Fruit fly (Drosophila melanogaster) whole organism, embryonic: Measurements from ENCODE around the gene CG11131.

ENCODE experiments used
- C15 ChIP-seq: fragments of 200-800 bp; sonication (Bioruptor generic); IDR thresholded peaks from 3 replicates; pipeline ENCODE4 v1.3.6; 2022; ENCODE audit warnings: missing biosample characterization, missing genetic modification characterization
- CG10274 ChIP-seq: fragments of 200-800 bp; sonication (Bioruptor generic); optimal IDR thresholded peaks from 3 replicates; lab custom pipeline; 2017; ENCODE audit warnings: missing biosample characterization, mild to moderate bottlenecking, missing genetic modification characterization
- CG11093 ChIP-seq: fragments of 200-800 bp; sonication (Bioruptor generic); IDR thresholded peaks from 3 replicates; pipeline ENCODE4 v1.3.6; 2022; ENCODE audit warnings: missing biosample characterization, missing genetic modification characterization
- CG11504 ChIP-seq: fragments of 200-800 bp; sonication (Bioruptor generic); optimal IDR thresholded peaks from 3 replicates; lab custom pipeline; 2019; ENCODE audit warnings: missing biosample characterization, mild to moderate bottlenecking, missing genetic modification characterization, moderate library complexity
- CG14860 ChIP-seq: fragments of 200-800 bp; sonication (Bioruptor generic); IDR thresholded peaks from 3 replicates; pipeline ENCODE4 v1.3.6; 2022; ENCODE audit warnings: missing biosample characterization, missing genetic modification characterization; ENCODE audit not compliant: partially characterized antibody
- CG15011 ChIP-seq: fragments of 200-800 bp; sonication (Bioruptor generic); optimal IDR thresholded peaks from 3 replicates; lab custom pipeline; 2018; ENCODE audit warnings: missing biosample characterization, mild to moderate bottlenecking, missing genetic modification characterization
- CG15269 ChIP-seq: fragments of 200-800 bp; sonication (Bioruptor generic); optimal IDR thresholded peaks from 2 replicates; lab custom pipeline; 2018; ENCODE audit warnings: missing biosample characterization, mild to moderate bottlenecking, missing genetic modification characterization, moderate library complexity
- CG15514 ChIP-seq: fragments of 200-800 bp; sonication (Bioruptor generic); optimal IDR thresholded peaks from 3 replicates; lab custom pipeline; 2017; ENCODE audit warnings: missing biosample characterization, missing genetic modification characterization, mild to moderate bottlenecking, moderate library complexity, missing genetic modification reagents
- CG17802 ChIP-seq: fragments of 200-800 bp; sonication (Bioruptor generic); optimal IDR thresholded peaks from 2 replicates; lab custom pipeline; 2018; ENCODE audit warnings: missing biosample characterization, mild to moderate bottlenecking, missing genetic modification characterization, moderate library complexity
- CG18262 ChIP-seq: fragments of 200-800 bp; optimal IDR thresholded peaks from 3 replicates; lab custom pipeline; 2019; ENCODE audit warnings: missing biosample characterization, mild to moderate bottlenecking, missing genetic modification characterization, moderate library complexity
- CG2116 ChIP-seq: fragments of 200-800 bp; sonication (Bioruptor generic); optimal IDR thresholded peaks from 3 replicates; lab custom pipeline; 2018; ENCODE audit warnings: missing biosample characterization, mild to moderate bottlenecking, missing genetic modification characterization
- CG2129 ChIP-seq: fragments of 200-800 bp; sonication (Bioruptor generic); IDR thresholded peaks from 2 replicates; pipeline ENCODE4 v1.3.6; 2022; ENCODE audit warnings: missing biosample characterization, missing genetic modification characterization; ENCODE audit not compliant: partially characterized antibody
- CG34376 ChIP-seq: fragments of 200-800 bp; sonication (Bioruptor generic); optimal IDR thresholded peaks from 2 replicates; lab custom pipeline; 2018; ENCODE audit warnings: missing biosample characterization, mild to moderate bottlenecking, missing genetic modification characterization
- CG4328 ChIP-seq: fragments of 200-800 bp; sonication (Bioruptor generic); optimal IDR thresholded peaks from 3 replicates; lab custom pipeline; 2017; ENCODE audit warnings: missing biosample characterization, missing genetic modification reagents, missing genetic modification characterization
- CG4617 ChIP-seq: fragments of 200-800 bp; sonication (Bioruptor generic); optimal IDR thresholded peaks from 3 replicates; lab custom pipeline; 2016; ENCODE audit warnings: missing biosample characterization, missing genetic modification characterization, borderline replicate concordance
- CG4730 ChIP-seq: fragments of 200-800 bp; sonication (Bioruptor generic); IDR thresholded peaks from 2 replicates; pipeline ENCODE4 v1.3.6; 2022; ENCODE audit warnings: missing biosample characterization, missing genetic modification characterization
- CG5245 ChIP-seq: fragments of 200-800 bp; sonication (Bioruptor generic); optimal IDR thresholded peaks from 3 replicates; lab custom pipeline; 2016; ENCODE audit warnings: missing biosample characterization, missing genetic modification characterization
- CG6791 ChIP-seq: fragments of 200-800 bp; sonication (Bioruptor generic); IDR thresholded peaks from 3 replicates; pipeline ENCODE4 v1.3.6; 2022; ENCODE audit warnings: missing biosample characterization, missing genetic modification characterization; ENCODE audit not compliant: partially characterized antibody
- CG7372 ChIP-seq: fragments of 200-800 bp; sonication (Bioruptor generic); IDR thresholded peaks from 2 replicates; pipeline ENCODE4 v1.3.6; 2022; ENCODE audit warnings: missing biosample characterization, missing genetic modification characterization
- CG7839 ChIP-seq: fragments of 200-800 bp; sonication (Bioruptor generic); optimal IDR thresholded peaks from 3 replicates; lab custom pipeline; 2018; ENCODE audit warnings: missing biosample characterization, mild to moderate bottlenecking, missing genetic modification characterization, moderate library complexity
- CG8388 ChIP-seq: fragments of 200-800 bp; sonication (Bioruptor generic); optimal IDR thresholded peaks from 2 replicates; lab custom pipeline; 2019; ENCODE audit warnings: missing biosample characterization, mild to moderate bottlenecking, missing genetic modification characterization, moderate library complexity
- CG9215 ChIP-seq: fragments of 200-800 bp; sonication (Bioruptor generic); IDR thresholded peaks from 2 replicates; pipeline ENCODE4 v1.3.6; 2022; ENCODE audit warnings: missing biosample characterization, missing genetic modification characterization
- Camta ChIP-seq: fragments of 200-800 bp; sonication (Bioruptor generic); optimal IDR thresholded peaks from 2 replicates; lab custom pipeline; 2016; ENCODE audit warnings: missing biosample characterization, missing genetic modification characterization
- D ChIP-seq, 2 experiments: fragments of 200-800 bp in 1 of 2; fragments of >200 bp in 1 of 2; sonication (Bioruptor generic) in 1 of 2; optimal IDR thresholded peaks; 2 replicates in 1 of 2; 3 replicates in 1 of 2; lab custom pipeline; 2017; ENCODE audit warnings: mild to moderate bottlenecking in 1 of 2, missing biosample characterization in 1 of 2, missing genetic modification characterization in 1 of 2, missing genetic modification reagents in 1 of 2
- Drgx ChIP-seq: fragments of 200-800 bp; sonication (Bioruptor generic); IDR thresholded peaks from 2 replicates; pipeline ENCODE4 v1.3.6; 2022; ENCODE audit warnings: missing biosample characterization, missing genetic modification characterization
- Fer2 ChIP-seq: fragments of 200-800 bp; sonication (Bioruptor generic); optimal IDR thresholded peaks from 2 replicates; lab custom pipeline; 2018; ENCODE audit warnings: missing biosample characterization, mild to moderate bottlenecking, missing genetic modification characterization, moderate library complexity
- GATAe ChIP-seq: fragments of 200-800 bp; sonication (Bioruptor generic); conservative IDR thresholded peaks from 2 replicates; pipeline ENCODE4 v1.3.6; 2022; ENCODE audit warnings: missing biosample characterization, missing genetic modification characterization
- H2.0 ChIP-seq: fragments of 200-800 bp; sonication (Bioruptor generic); IDR thresholded peaks from 2 replicates; pipeline ENCODE4 v1.3.6; 2022; ENCODE audit warnings: missing biosample characterization, missing genetic modification characterization
- HLH54F ChIP-seq: fragments of 200-800 bp; sonication (Bioruptor generic); optimal IDR thresholded peaks from 3 replicates; lab custom pipeline; 2016; ENCODE audit warnings: missing biosample characterization, missing genetic modification characterization
- Hey ChIP-seq: fragments of 200-800 bp; sonication (Bioruptor generic); optimal IDR thresholded peaks from 3 replicates; lab custom pipeline; 2018; ENCODE audit warnings: missing biosample characterization, mild to moderate bottlenecking, missing genetic modification characterization
- Hr3 ChIP-seq: fragments of 200-800 bp; sonication (Bioruptor generic); optimal IDR thresholded peaks from 3 replicates; lab custom pipeline; 2016; ENCODE audit warnings: missing biosample characterization, missing genetic modification characterization
- Nf-YA ChIP-seq: fragments of 200-800 bp; sonication (Bioruptor generic); IDR thresholded peaks from 2 replicates; pipeline ENCODE4 v1.3.6; 2022; ENCODE audit warnings: missing biosample characterization, missing genetic modification characterization
- Rfx ChIP-seq: fragments of 200-800 bp; sonication (Bioruptor generic); IDR thresholded peaks from 2 replicates; pipeline ENCODE4 v1.3.6; 2022; ENCODE audit warnings: missing biosample characterization, missing genetic modification characterization
- Spps ChIP-seq: fragments of 200-800 bp; sonication (Bioruptor generic); optimal IDR thresholded peaks from 2 replicates; lab custom pipeline; 2018; ENCODE audit warnings: missing biosample characterization, mild to moderate bottlenecking, missing genetic modification characterization
- croc ChIP-seq: fragments of 200-800 bp; sonication (Bioruptor generic); conservative IDR thresholded peaks from 3 replicates; pipeline ENCODE4 v1.3.6; 2022; ENCODE audit warnings: missing biosample characterization, missing genetic modification characterization
- dpn ChIP-seq, 2 experiments: fragments of 200-800 bp; sonication (Bioruptor generic); optimal IDR thresholded peaks; 3 replicates each; lab custom pipeline; 2016; ENCODE audit warnings: missing biosample characterization in 2 of 2, missing genetic modification characterization in 2 of 2
- gce ChIP-seq: fragments of 200-800 bp; sonication (Bioruptor generic); IDR thresholded peaks from 3 replicates; pipeline ENCODE4 v1.3.6; 2022; ENCODE audit warnings: missing biosample characterization, missing genetic modification characterization
- gcm ChIP-seq: fragments of 200-800 bp; sonication (Bioruptor generic); optimal IDR thresholded peaks from 2 replicates; lab custom pipeline; 2019; ENCODE audit warnings: missing biosample characterization, mild to moderate bottlenecking, missing genetic modification characterization, moderate library complexity
- gro ChIP-seq: fragments of 200-800 bp; sonication (Bioruptor generic); optimal IDR thresholded peaks from 2 replicates; lab custom pipeline; 2016; ENCODE audit warnings: missing biosample characterization, missing genetic modification characterization
- insv ChIP-seq, 2 experiments: fragments of 200-800 bp; sonication (Bioruptor generic); optimal IDR thresholded peaks; 3 replicates each; lab custom pipeline; 2016 to 2018; ENCODE audit warnings: missing biosample characterization in 2 of 2, missing genetic modification characterization in 2 of 2
- jing ChIP-seq: fragments of 200-800 bp; sonication (Bioruptor generic); optimal IDR thresholded peaks from 2 replicates; lab custom pipeline; 2018; ENCODE audit warnings: missing biosample characterization, mild to moderate bottlenecking, missing genetic modification characterization
- knrl ChIP-seq: fragments of 200-800 bp; sonication (Bioruptor generic); IDR thresholded peaks from 3 replicates; pipeline ENCODE4 v1.3.6; 2022; ENCODE audit warnings: missing biosample characterization, missing genetic modification characterization; ENCODE audit not compliant: partially characterized antibody
- lbe ChIP-seq: fragments of 200-800 bp; sonication (Bioruptor generic); optimal IDR thresholded peaks from 2 replicates; lab custom pipeline; 2016; ENCODE audit warnings: missing biosample characterization, mild to moderate bottlenecking, missing genetic modification characterization
- pho ChIP-seq: fragments of 200-800 bp; sonication (Bioruptor generic); optimal IDR thresholded peaks from 2 replicates; lab custom pipeline; 2016; ENCODE audit warnings: missing biosample characterization, missing genetic modification characterization
- ranshi ChIP-seq: fragments of 200-800 bp; sonication (Bioruptor generic); IDR thresholded peaks from 2 replicates; pipeline ENCODE4 v1.3.6; 2022; ENCODE audit warnings: missing biosample characterization, missing genetic modification characterization
- slbo ChIP-seq: fragments of 200-800 bp; sonication (Bioruptor generic); IDR thresholded peaks from 2 replicates; pipeline ENCODE4 v1.3.6; 2022; ENCODE audit warnings: missing biosample characterization, missing genetic modification characterization
- trem ChIP-seq: fragments of 200-800 bp; optimal IDR thresholded peaks from 3 replicates; lab custom pipeline; 2019; ENCODE audit warnings: missing biosample characterization, mild to moderate bottlenecking, missing genetic modification characterization, moderate library complexity
- wdn ChIP-seq: fragments of 200-800 bp; sonication (Bioruptor generic); IDR thresholded peaks from 2 replicates; pipeline ENCODE4 v1.3.6; 2022; ENCODE audit warnings: missing biosample characterization, missing genetic modification characterization
- zfh2 ChIP-seq: fragments of 200-800 bp; sonication (Bioruptor generic); optimal IDR thresholded peaks from 2 replicates; lab custom pipeline; 2016; ENCODE audit warnings: missing biosample characterization, missing genetic modification characterization

Gene CG11131

DNA sequence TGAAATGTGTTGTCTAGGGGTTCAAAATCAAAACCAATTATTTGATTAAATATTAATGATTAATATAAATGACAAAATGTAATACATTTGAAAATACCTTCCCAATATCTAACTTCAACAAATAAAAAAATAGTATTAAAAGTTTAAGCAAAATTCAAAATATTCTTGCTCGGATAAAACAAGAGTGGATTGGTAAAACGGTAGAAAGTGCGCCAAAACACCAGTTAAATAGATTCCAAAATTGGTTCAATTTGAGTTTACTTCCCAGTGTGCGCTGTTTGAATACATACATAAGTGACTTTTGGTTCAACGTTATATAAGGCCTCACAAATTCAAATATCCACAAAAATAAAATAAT lies 33.5 kb upstream of the CG11131 start (continued):
- TF ChIP-seq CG15514 (GFP tag; lab: Kevin White, UChicago): peak; percentile 22
- TF ChIP-seq CG10274 (GFP tag; lab: Kevin White, UChicago): no peak
- peak; percentile 42; the same call in 1 of the 2 replicates for TF ChIP-seq CG9215 (GFP tag; lab: Robert Waterston, UW)
- 0 out of 2 replicates have a peak, but pooled peaks have one; percentile 47 for TF ChIP-seq ranshi
- peak; percentile 35 for TF ChIP-seq CG5245 (GFP tag; lab: Kevin White, UChicago)
- TF ChIP-seq CG11093 (GFP tag; lab: Robert Waterston, UW): 0 out of 3 replicates have a peak, but pooled peaks have one; percentile 34
- no peak for TF ChIP-seq CG34376 (GFP tag; lab: Kevin White, UChicago)
- peak; percentile 85 for TF ChIP-seq CG11504 (tag; lab: Kevin White, UChicago)
- no peak for TF ChIP-seq CG2129 (GFP tag; lab: Robert Waterston, UW)
- TF ChIP-seq Fer2 (tag; lab: Kevin White, UChicago): peak; percentile 5
- TF ChIP-seq CG7372: peak; percentile 55
- TF ChIP-seq wdn: peak; percentile 44
- no peak for TF ChIP-seq Spps (tag; lab: Kevin White, UChicago)
- TF ChIP-seq CG4328 (GFP tag; lab: Kevin White, UChicago): no peak
- peak; percentile 79 for TF ChIP-seq lbe (GFP tag; lab: Kevin White, UChicago)
- 0 out of 3 replicates have a peak, but pooled peaks have one; percentile 5 for TF ChIP-seq C15 (GFP tag; lab: Robert Waterston, UW)
- peak; percentile 77 for TF ChIP-seq Drgx (GFP tag; lab: Robert Waterston, UW)
- TF ChIP-seq trem: peak; percentile 7
- TF ChIP-seq CG2116 (GFP tag; lab: Kevin White, UChicago): peak; percentile 28
- no peak for TF ChIP-seq D (optimal IDR thresholded peaks at IDR 0.05; lab: Kevin White, UChicago)
- peak; percentile 29 for TF ChIP-seq D (GFP tag; optimal IDR thresholded peaks at IDR 0.05; lab: Kevin White, UChicago)
- peak; percentile 45 for TF ChIP-seq H2.0 (GFP tag; lab: Robert Waterston, UW)
- peak; percentile 3 for TF ChIP-seq HLH54F (GFP tag; lab: Kevin White, UChicago)
- TF ChIP-seq jing (GFP tag; lab: Kevin White, UChicago): no peak
- TF ChIP-seq croc (GFP tag; lab: Robert Waterston, UW): peak; percentile 49
- 0 out of 3 replicates have a peak, but pooled peaks have one; percentile 15 for TF ChIP-seq gce (GFP tag; lab: Robert Waterston, UW)
- peak; percentile 71 for TF ChIP-seq slbo (GFP tag; lab: Robert Waterston, UW)
- peak; percentile 73 for TF ChIP-seq Rfx
- TF ChIP-seq GATAe: 0 out of 2 replicates have a peak, but pooled peaks have one; percentile 30
- no peak for TF ChIP-seq CG6791 (GFP tag; lab: Robert Waterston, UW)
- peak; percentile 35 for TF ChIP-seq CG15011
- peak; percentile 88 for TF ChIP-seq CG15269 (tag; lab: Kevin White, UChicago)
- peak in 1 of 2 experiments; percentile 7 for TF ChIP-seq insv (GFP tag; optimal IDR thresholded peaks at IDR 0.05; lab: Kevin White, UChicago)
- TF ChIP-seq dpn (GFP tag; optimal IDR thresholded peaks at IDR 0.05; lab: Kevin White, UChicago): peak; percentile 7 to 69
- no peak for TF ChIP-seq Camta
- TF ChIP-seq CG17802 (tag; lab: Kevin White, UChicago): no peak
- TF ChIP-seq CG14860 (GFP tag; lab: Robert Waterston, UW): 0 out of 3 replicates have a peak, but pooled peaks have one; percentile 14
- TF ChIP-seq gcm (GFP tag; lab: Kevin White, UChicago): peak; percentile 75
- peak; percentile 55 for TF ChIP-seq Hr3 (GFP tag; lab: Kevin White, UChicago)
- TF ChIP-seq zfh2 (GFP tag; lab: Kevin White, UChicago): no peak
- TF ChIP-seq CG4617 (GFP tag; lab: Kevin White, UChicago): no peak
- no peak for TF ChIP-seq Nf-YA (GFP tag; lab: Robert Waterston, UW)
- TF ChIP-seq CG7839 (tag; lab: Kevin White, UChicago): peak; percentile 86
- TF ChIP-seq CG18262: peak; percentile 81
- TF ChIP-seq Hey (tag; lab: Kevin White, UChicago): no peak
- peak; percentile 63 for TF ChIP-seq CG8388 (GFP tag; lab: Kevin White, UChicago)
- TF ChIP-seq pho (GFP tag; lab: Kevin White, UChicago): no peak
- no peak for TF ChIP-seq gro (GFP tag; lab: Kevin White, UChicago)
- TF ChIP-seq CG4730: peak; percentile 52; the same call in 1 of the 2 replicates
- peak; percentile 30; the same call in 1 of the 3 replicates for TF ChIP-seq knrl (GFP tag; lab: Robert Waterston, UW)
